Fruit fly (Drosophila melanogaster) whole organism: ENCODE results near the gene CG31251.

ENCODE experiments used
- CG8478 ChIP-seq: fragments of >200 bp; optimal IDR thresholded peaks from 2 replicates; lab custom pipeline; 2018; ENCODE audit warnings: inconsistent platforms
- Dll ChIP-seq: fragments of >200 bp; optimal IDR thresholded peaks from 2 replicates; lab custom pipeline; 2017
- EcR ChIP-seq, 2 experiments: fragments of >200 bp; optimal IDR thresholded peaks; 2 replicates each; lab custom pipeline; 2017; ENCODE audit warnings: missing biosample characterization in 2 of 2, missing genetic modification characterization in 2 of 2, missing genetic modification reagents in 2 of 2
- pan ChIP-seq: fragments of >200 bp; optimal IDR thresholded peaks from 2 replicates; lab custom pipeline; 2017
- psq ChIP-seq: fragments of >200 bp; optimal IDR thresholded peaks from 2 replicates; lab custom pipeline; 2017
- usp ChIP-seq: fragments of >200 bp; optimal IDR thresholded peaks from 2 replicates; lab custom pipeline; 2017; ENCODE audit warnings: missing biosample characterization, missing genetic modification characterization, mixed read lengths

- peak; percentile 96 for TF ChIP-seq CG8478 (lab: Kevin White, UChicago)
- TF ChIP-seq usp (GFP tag; lab: Kevin White, UChicago), result no peak
- peak; percentile 98 for TF ChIP-seq Dll (lab: Kevin White, UChicago)
- no peak for TF ChIP-seq EcR (GFP tag; optimal IDR thresholded peaks at IDR 0.05; lab: Kevin White, UChicago)
- no peak for TF ChIP-seq psq (lab: Kevin White, UChicago)
- TF ChIP-seq pan (lab: Kevin White, UChicago), result no peak
Measured at dm6 chr3R:17716858-17717596, 32.3 kb upstream of the CG31251 start.
